Worm (Caenorhabditis elegans): ENCODE results near the gene Y75B8A.44.

Gene Y75B8A.44

DNA sequence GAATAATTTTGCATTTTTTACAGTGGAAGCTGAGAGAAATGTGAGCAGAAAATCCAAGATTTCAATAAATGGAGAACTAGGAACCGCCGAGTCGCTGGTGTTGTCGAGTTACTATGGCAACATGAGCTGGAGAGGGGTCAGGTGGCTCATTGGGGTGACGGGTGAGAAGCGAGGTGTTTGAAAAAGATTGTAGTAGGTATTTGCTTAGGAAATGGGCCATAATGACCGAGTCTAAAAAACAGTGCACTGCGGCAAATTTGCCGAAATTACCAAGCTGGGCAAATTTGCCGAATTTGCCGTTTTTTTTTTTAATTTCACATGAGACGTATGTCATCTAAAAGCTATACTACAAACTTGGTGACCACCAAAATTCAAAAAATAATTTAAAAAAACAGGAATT lies 8.1 kb downstream of the Y75B8A.44 start, which contains the start of gene osm-12:
osm-12 (minus strand) TSS at position 101 of the 400 bp plus-strand sequence.
- TF ChIP-seq K12H6.12 (tag; optimal IDR thresholded peaks at IDR 0.05) (no peak), lin-35 (GFP tag; optimal IDR thresholded peaks at IDR 0.05) (no peak), Y53G8AR.9 (GFP tag; conservative IDR thresholded peaks at IDR 0.05) (no peak), B0336.3 (GFP tag; IDR thresholded peaks at IDR 0.05) (no peak), egrh-3 (GFP tag; IDR thresholded peaks at IDR 0.05) (no peak), dpl-1 (GFP tag; optimal IDR thresholded peaks at IDR 0.05) (no peak), lsy-27 (tag; optimal IDR thresholded peaks at IDR 0.05; ENCODE audit: borderline replicate concordance, insufficient read depth) (no peak), lin-40 (tag; optimal IDR thresholded peaks at IDR 0.05) (no peak), F23B12.7 (tag; optimal IDR thresholded peaks at IDR 0.05; ENCODE audit: insufficient read depth) (no peak), F57C9.4 (tag; optimal IDR thresholded peaks at IDR 0.05) (no peak)

DNA sequence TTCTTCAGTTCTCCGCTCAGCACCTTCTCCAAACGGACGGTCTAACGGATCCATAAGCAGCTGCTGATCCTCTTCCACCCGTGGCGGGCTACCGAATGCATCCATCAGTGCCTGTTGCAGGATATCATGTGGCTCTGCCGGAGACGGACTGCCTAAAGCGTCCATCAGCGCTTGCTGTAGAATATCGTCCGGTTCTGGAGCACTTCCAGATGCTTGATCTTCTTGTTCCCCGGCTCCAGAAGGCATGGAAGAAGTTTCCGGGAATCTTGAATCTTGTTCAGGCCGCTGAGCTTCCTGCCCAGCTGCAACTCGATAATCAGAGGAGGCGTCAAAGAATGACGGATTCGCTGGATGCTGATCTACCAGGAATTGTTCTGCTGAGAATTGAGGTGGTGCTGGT lies 11.0 kb downstream of the Y75B8A.44 start:
- no peak for TF ChIP-seq ceh-58 (GFP tag; IDR thresholded peaks at IDR 0.05)
- no peak for TF ChIP-seq snpc-4 (GFP tag; optimal IDR thresholded peaks at IDR 0.05)
- no peak for TF ChIP-seq snpc-4 (tag; optimal IDR thresholded peaks at IDR 0.05)
- TF ChIP-seq F57A8.1 (GFP tag; optimal IDR thresholded peaks at IDR 0.05), result no peak
- no peak for TF ChIP-seq rpc-1 (optimal IDR thresholded peaks at IDR 0.05)
- no peak for TF ChIP-seq rpc-1 (tag; optimal IDR thresholded peaks at IDR 0.05)
- peak; percentile 66 for TF ChIP-seq zfh-2 (GFP tag; conservative IDR thresholded peaks at IDR 0.05)
- no peak for TF ChIP-seq attf-3 (GFP tag; conservative IDR thresholded peaks at IDR 0.05)
- no peak for TF ChIP-seq atf-7 (tag; optimal IDR thresholded peaks at IDR 0.05)
- TF ChIP-seq dox-1 (GFP tag; IDR thresholded peaks at IDR 0.05), result no peak
- TF ChIP-seq ccch-3 (GFP tag; optimal IDR thresholded peaks at IDR 0.05), result no peak
- 0 out of 2 replicates have a peak, but pooled peaks have one; percentile 28 for TF ChIP-seq lin-26 (GFP tag; IDR thresholded peaks at IDR 0.05)

DNA sequence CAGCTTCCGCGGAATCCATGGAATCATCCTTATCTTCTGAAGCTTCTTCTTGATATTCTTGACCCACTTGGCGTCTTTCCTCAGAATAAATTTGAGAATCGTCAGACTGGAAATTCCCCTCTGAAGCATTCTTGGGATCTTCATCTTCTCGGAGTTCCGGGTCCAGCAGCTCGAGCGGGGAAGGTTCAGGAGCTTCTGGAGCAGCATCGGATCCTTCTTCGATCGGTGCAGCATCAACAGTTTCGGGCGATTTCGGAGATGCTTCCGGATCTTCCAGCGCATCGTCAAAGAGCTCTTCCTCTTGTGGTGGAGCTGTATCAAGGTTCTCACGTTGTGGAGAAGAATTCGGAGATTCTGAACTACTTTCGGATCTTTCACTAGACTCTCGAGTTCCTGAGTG lies 13.3 kb downstream of the Y75B8A.44 start:
- TF ChIP-seq ceh-91 (GFP tag; IDR thresholded peaks at IDR 0.05) (no peak), somi-1 (GFP tag; optimal IDR thresholded peaks at IDR 0.05) (no peak), ceh-58 (GFP tag; IDR thresholded peaks at IDR 0.05) (0 out of 2 replicates have a peak, but pooled peaks have one; percentile 16)

- no peak for TF ChIP-seq hmg-1.2 (GFP tag; IDR thresholded peaks at IDR 0.05)
- TF ChIP-seq hlh-26 (GFP tag; conservative IDR thresholded peaks at IDR 0.05), result no peak
- no peak for TF ChIP-seq mxl-1 (tag; optimal IDR thresholded peaks at IDR 0.05)
- TF ChIP-seq C17E4.6 (GFP tag; IDR thresholded peaks at IDR 0.05), result no peak
- TF ChIP-seq nfyb-1 (GFP tag; IDR thresholded peaks at IDR 0.05), result no peak
- TF ChIP-seq B0019.2 (GFP tag; conservative IDR thresholded peaks at IDR 0.05), result no peak
- no peak for TF ChIP-seq ceh-91 (GFP tag; IDR thresholded peaks at IDR 0.05)
- no peak for TF ChIP-seq Y67H2A.10 (GFP tag; conservative IDR thresholded peaks at IDR 0.05)
- TF ChIP-seq F57C9.4 (tag; optimal IDR thresholded peaks at IDR 0.05), result no peak
- TF ChIP-seq ztf-18 (tag; optimal IDR thresholded peaks at IDR 0.05), result no peak
- TF ChIP-seq nhr-120 (GFP tag; IDR thresholded peaks at IDR 0.05), result no peak
- no peak for TF ChIP-seq lin-40 (tag; optimal IDR thresholded peaks at IDR 0.05)
- TF ChIP-seq pha-4 (tag; optimal IDR thresholded peaks at IDR 0.05), result no peak
Observed at ce11 chrIII:12215596-12215995, 21.3 kb downstream of the Y75B8A.44 start, which contains the start of gene Y75B8A.13. Y75B8A.13 (minus strand) TSS chrIII:12215696.
